Fruit fly (Drosophila melanogaster): ENCODE results near the gene CCT2.

Gene CCT2

DNA sequence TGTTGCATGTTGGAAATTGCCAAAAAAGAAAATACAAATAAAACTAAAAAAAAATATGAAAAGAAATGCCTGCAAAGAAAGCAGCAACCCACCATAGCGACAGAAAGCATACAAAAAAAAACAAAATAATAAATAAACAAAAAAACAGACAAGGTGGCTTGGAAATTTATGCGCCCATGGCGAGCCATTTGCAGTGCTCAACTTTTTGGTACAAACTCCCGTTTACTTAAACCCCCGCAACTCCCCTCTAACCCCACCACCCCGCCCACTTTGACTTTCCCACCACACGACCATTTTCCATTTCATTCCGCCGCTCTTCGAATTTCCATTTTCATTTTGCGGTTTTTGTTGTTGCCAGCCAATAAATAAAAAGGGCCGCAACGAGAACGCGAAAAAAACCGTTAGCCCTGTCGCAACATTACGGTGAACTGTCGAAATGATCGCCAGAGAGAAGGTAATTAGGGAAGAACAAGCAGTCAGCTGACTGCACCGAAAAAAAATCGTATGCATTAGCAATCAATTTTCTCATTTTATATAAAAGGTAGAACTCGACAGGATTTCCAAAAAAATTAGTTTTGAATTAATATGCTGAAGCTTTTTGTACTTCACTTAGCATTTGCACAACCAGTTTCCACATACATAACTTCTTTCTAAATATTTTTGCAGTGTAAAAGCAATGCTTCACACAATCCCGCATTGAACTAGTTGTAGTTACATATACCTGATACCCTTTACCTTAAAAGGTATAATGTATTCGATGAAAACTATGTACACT is 47.6 kb downstream of the CCT2 start (continued):
- TF ChIP-seq CG2889 (GFP tag; IDR thresholded peaks at IDR 0.05) (no peak), caup (GFP tag; optimal IDR thresholded peaks at IDR 0.05; ENCODE audit: severe bottlenecking) (no peak), mld (GFP tag; IDR thresholded peaks at IDR 0.05; ENCODE audit: partially characterized antibody) (no peak), D19B (GFP tag; optimal IDR thresholded peaks at IDR 0.05) (no peak), CG18619 (GFP tag; optimal IDR thresholded peaks at IDR 0.05) (peak; percentile 4), BEAF-32 (GFP tag; optimal IDR thresholded peaks at IDR 0.05) (no peak), CG12942 (GFP tag; optimal IDR thresholded peaks at IDR 0.05) (peak; percentile 12), CG12659 (GFP tag; optimal IDR thresholded peaks at IDR 0.05) (peak; percentile 14), hb (GFP tag; IDR thresholded peaks at IDR 0.05; ENCODE audit: partially characterized antibody) (no peak), CG17829 (tag; optimal IDR thresholded peaks at IDR 0.05) (peak; percentile 31), so (GFP tag; IDR thresholded peaks at IDR 0.05) (no peak), CG17802 (tag; optimal IDR thresholded peaks at IDR 0.05) (peak; percentile 14), CG15269 (tag; optimal IDR thresholded peaks at IDR 0.05) (peak; percentile 54), CG32772 (GFP tag; IDR thresholded peaks at IDR 0.05) (no peak), NfI (GFP tag; optimal IDR thresholded peaks at IDR 0.05) (peak; percentile 33), CG7963 (GFP tag; IDR thresholded peaks at IDR 0.05; ENCODE audit: partially characterized antibody) (no peak), ab (GFP tag; optimal IDR thresholded peaks at IDR 0.05) (no peak), hth (optimal IDR thresholded peaks at IDR 0.05) (no peak), abd-A (tag; optimal IDR thresholded peaks at IDR 0.05) (no peak), CG7271 (tag; optimal IDR thresholded peaks at IDR 0.05) (no peak), CG8281 (tag; optimal IDR thresholded peaks at IDR 0.05) (peak; percentile 25), ewg (GFP tag; optimal IDR thresholded peaks at IDR 0.05) (peak; percentile 44), CG17328 (GFP tag; IDR thresholded peaks at IDR 0.05) (peak; percentile 60), CG11398 (GFP tag; optimal IDR thresholded peaks at IDR 0.05) (peak; percentile 10), CG2116 (GFP tag; optimal IDR thresholded peaks at IDR 0.05) (no peak), Myb (GFP tag; optimal IDR thresholded peaks at IDR 0.05) (peak; percentile 34), mam (GFP tag; optimal IDR thresholded peaks at IDR 0.05) (peak; percentile 33), CrebB (tag; optimal IDR thresholded peaks at IDR 0.05) (no peak), Tbp (GFP tag; optimal IDR thresholded peaks at IDR 0.05) (no peak), Eip74EF (GFP tag; optimal IDR thresholded peaks at IDR 0.05) (peak in 1 of 2 experiments; percentile 17), CG7928 (GFP tag; optimal IDR thresholded peaks at IDR 0.05) (no peak), CG13424 (tag; optimal IDR thresholded peaks at IDR 0.05) (peak; percentile 49), CG14667 (GFP tag; IDR thresholded peaks at IDR 0.05) (peak; percentile 30; the same call in 1 of the 2 replicates), NK7.1 (GFP tag; optimal IDR thresholded peaks at IDR 0.05) (no peak), MESR4 (GFP tag; optimal IDR thresholded peaks at IDR 0.05) (no peak), CG8388 (GFP tag; optimal IDR thresholded peaks at IDR 0.05) (peak; percentile 52), CG9609 (GFP tag; optimal IDR thresholded peaks at IDR 0.05) (peak; percentile 46), Drgx (GFP tag; IDR thresholded peaks at IDR 0.05) (peak; percentile 6; the same call in 1 of the 2 replicates), CG10366 (GFP tag; IDR thresholded peaks at IDR 0.05) (peak; percentile 24; the same call in 1 of the 2 replicates), E2f2 (GFP tag; IDR thresholded peaks at IDR 0.05) (peak; percentile 25; the same call in 1 of the 2 replicates), Ptx1 (GFP tag; IDR thresholded peaks at IDR 0.05) (peak; percentile 68), zfh1 (GFP tag; IDR thresholded peaks at IDR 0.05) (peak; percentile 59; the same call in 1 of the 3 replicates), Nf-YA (GFP tag; IDR thresholded peaks at IDR 0.05) (no peak), zen (tag; optimal IDR thresholded peaks at IDR 0.05) (peak; percentile 60), CG14441 (GFP tag; IDR thresholded peaks at IDR 0.05) (peak; percentile 47; the same call in 1 of the 2 replicates), kay (GFP tag; optimal IDR thresholded peaks at IDR 0.05) (no peak), fd3F (GFP tag; optimal IDR thresholded peaks at IDR 0.05) (no peak), Opbp (GFP tag; IDR thresholded peaks at IDR 0.05; ENCODE audit: partially characterized antibody) (no peak)
